Worm (Caenorhabditis elegans): ENCODE measurements around the gene lin-23.

DNA sequence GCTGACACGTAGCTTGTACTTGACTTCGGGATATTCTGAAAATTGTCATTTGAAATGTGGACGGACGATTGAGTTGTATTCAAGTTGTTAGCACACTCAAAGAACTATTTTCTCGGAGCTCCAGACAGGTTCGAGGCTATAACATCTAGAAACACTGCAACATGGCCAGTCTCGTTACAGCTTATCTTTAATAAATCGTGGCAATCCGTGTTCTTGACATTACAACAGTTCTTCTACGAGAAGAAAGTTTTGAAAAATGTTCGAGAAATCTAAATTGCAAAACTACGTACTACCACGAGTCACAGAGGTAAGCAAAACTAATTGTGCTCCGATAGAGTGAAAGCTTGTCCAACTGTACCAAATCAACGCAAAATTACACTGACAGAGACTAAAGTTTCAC, 49.0 kb upstream of the lin-23 start:
- TF ChIP-seq ztf-23 (GFP tag; IDR thresholded peaks at IDR 0.05): no peak
- no peak for TF ChIP-seq tab-1 (GFP tag; IDR thresholded peaks at IDR 0.05)
- no peak for TF ChIP-seq T22C8.4 (GFP tag; IDR thresholded peaks at IDR 0.05)
- TF ChIP-seq ztf-29 (GFP tag; IDR thresholded peaks at IDR 0.05): no peak
- no peak for TF ChIP-seq med-1 (GFP tag; optimal IDR thresholded peaks at IDR 0.05; ENCODE audit: insufficient read depth)
- no peak for TF ChIP-seq flt-1 (GFP tag; IDR thresholded peaks at IDR 0.05)
- no peak for TF ChIP-seq ref-1 (GFP tag; conservative IDR thresholded peaks at IDR 0.05)

Measured in whole organism, midembryonic.